Worm (Caenorhabditis elegans): ENCODE results near the gene wrm-1.

wrm-1 gene

DNA sequence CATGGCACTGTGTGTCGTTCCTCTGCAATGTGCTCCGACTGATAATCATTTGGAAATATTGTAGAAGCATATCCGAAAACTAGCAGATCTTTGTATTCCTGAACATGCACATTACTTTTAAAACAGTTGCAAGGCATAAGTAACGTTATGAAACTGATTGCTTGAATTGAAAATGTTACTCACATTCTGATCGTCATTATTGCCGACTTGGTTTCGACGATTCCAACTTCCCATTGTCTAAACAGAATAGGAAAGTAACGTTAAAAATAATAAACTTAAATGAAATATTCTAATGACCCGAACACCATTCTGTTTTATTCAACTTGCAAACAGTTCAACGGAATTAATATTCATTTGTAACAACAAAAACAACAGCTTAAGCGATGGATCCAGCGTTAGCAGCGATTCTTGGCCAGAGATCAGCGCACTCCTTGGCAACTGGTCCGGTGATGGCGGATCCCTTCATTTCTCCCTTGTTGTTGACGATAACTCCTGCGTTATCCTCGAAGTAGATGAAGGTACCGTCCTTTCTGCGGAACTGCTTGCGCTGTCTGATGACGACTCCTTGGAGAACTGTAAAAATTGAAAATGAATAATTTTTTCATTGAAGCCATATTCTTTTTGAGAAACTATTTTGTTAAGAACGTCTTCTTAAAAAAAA is 17.3 kb upstream of the wrm-1 start, which contains the start of gene swp-1:
Gene swp-1, minus strand, starts transcription at position 298 of the 661 bp plus-strand sequence.
- TF ChIP-seq W03F9.2 (tag; optimal IDR thresholded peaks at IDR 0.05): no peak
- TF ChIP-seq him-1 (tag; optimal IDR thresholded peaks at IDR 0.05): no peak
- no peak for TF ChIP-seq dao-5 (tag; optimal IDR thresholded peaks at IDR 0.05)

DNA sequence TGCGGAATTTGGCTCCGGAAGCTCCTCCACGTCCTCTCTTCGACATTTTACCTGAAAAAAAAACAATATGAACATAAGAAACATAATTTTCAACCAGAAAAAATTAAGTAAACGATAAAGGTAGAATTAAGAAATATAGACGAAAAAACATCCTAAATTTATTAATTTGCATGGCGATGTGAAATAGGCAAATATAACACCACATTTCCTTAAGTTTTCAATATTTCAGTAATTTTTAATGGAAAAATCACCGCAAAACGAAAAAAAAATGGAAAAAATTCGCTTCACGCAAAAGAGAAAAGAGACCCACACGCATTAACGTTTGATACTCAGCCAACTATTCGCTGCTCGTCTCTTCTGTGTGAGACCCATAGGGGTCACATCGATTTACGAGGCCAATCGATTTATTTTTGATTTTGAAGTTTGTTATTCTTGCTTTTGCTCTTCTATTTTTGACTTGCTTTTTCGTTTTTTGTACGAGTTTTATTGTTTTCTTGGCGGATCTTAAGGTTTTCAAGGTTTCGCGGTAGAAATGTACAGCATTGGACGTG is 16.5 kb upstream of the wrm-1 start, which contains the start of gene rpl-23:
Gene rpl-23, minus strand, starts transcription at position 51 of the 551 bp plus-strand sequence.
- no peak for TF ChIP-seq dao-5 (tag; optimal IDR thresholded peaks at IDR 0.05)
- peak; percentile 52 for TF ChIP-seq him-1 (tag; optimal IDR thresholded peaks at IDR 0.05)
- peak; percentile 94 for TF ChIP-seq W03F9.2 (tag; optimal IDR thresholded peaks at IDR 0.05)

DNA sequence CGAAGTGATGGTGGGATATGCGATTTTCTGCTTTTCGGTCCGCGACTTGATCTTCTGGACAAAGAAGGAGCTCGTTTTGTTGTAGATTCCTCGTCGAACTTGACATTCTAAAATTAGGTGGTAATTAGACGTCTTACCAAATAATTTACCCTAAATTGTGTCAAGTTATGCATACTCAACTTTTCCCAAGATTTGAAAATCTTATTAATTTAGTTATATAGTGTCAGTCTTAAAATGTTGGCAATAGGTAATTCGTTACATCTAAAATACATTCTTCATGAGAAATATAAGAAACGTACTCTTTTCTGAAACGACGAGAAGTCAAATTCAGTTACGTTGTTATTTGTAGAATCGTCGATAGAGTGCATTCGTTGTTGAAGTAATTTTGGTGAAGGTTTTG is 15.1 kb upstream of the wrm-1 start:
- TF ChIP-seq W03F9.2 (tag; optimal IDR thresholded peaks at IDR 0.05): no peak
- no peak for TF ChIP-seq him-1 (tag; optimal IDR thresholded peaks at IDR 0.05)
- no peak for TF ChIP-seq dao-5 (tag; optimal IDR thresholded peaks at IDR 0.05)

DNA sequence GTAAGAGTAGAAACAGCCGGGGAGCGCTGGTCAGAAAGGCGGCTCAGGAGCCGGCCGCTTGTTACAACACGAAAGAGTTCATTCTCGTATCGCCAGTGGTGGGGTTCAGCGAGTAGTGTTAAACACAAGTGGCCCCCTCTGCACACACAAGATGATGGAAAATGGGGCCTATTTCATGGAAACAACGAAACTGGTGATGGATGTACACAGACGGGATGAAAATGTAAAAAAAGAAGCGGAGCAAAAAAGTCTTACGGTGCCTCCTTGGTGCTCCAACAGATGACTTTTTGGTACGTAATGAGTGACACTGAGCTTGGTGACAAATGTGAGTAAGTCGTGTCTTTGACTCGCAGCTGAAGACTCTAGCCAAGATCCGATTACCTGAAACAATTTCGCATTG is 14.6 kb upstream of the wrm-1 start:
- TF ChIP-seq him-1 (tag; optimal IDR thresholded peaks at IDR 0.05): no peak
- no peak for TF ChIP-seq W03F9.2 (tag; optimal IDR thresholded peaks at IDR 0.05)
- no peak for TF ChIP-seq dao-5 (tag; optimal IDR thresholded peaks at IDR 0.05)

DNA sequence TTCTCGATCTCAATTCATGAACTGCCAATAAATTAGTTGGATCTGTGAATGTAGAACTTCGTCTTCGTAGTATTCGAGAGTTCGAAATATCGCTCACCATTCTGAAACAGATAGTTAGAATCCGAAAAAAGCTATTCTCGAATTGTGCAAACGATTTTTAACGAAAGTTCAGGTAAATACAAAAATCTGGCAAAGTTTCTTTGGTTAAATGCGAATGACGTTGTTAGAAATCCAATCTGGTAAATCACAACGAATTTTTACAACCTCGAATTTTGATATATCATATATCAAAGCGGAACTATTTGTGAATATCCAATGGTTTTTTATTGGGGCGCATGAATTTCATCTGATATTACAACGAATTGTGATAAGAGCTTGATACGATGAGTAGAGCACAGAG is 13.4 kb upstream of the wrm-1 start, which contains the start of gene hpo-28:
Gene hpo-28, minus strand, starts transcription at position 101 of the 400 bp plus-strand sequence.
- TF ChIP-seq W03F9.2 (tag; optimal IDR thresholded peaks at IDR 0.05) (no peak), him-1 (tag; optimal IDR thresholded peaks at IDR 0.05) (no peak), dao-5 (tag; optimal IDR thresholded peaks at IDR 0.05) (no peak)

DNA sequence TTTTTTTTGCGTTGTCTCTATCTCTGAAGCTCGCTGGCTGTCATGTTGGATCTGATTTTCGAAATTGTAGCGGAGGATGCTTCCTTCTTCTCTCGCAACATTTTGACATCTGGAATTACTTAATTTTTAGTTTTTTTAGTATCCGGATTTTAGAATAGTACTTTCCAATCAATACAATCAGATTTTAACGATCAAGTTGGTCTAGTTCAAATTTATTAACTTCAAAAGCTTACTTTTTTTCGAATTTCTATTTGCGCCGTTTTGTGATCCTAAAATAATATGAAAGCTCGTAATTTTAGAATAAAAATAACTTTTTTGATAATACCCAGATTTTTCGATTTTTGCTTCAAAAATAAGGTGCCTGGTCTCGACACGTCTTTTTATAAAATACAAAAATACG is 12.6 kb upstream of the wrm-1 start, which contains the start of gene B0336.12:
Gene B0336.12, minus strand, starts transcription at position 101 of the 400 bp plus-strand sequence.
- TF ChIP-seq dao-5 (tag; optimal IDR thresholded peaks at IDR 0.05) (no peak), W03F9.2 (tag; optimal IDR thresholded peaks at IDR 0.05) (no peak), him-1 (tag; optimal IDR thresholded peaks at IDR 0.05) (no peak)

DNA sequence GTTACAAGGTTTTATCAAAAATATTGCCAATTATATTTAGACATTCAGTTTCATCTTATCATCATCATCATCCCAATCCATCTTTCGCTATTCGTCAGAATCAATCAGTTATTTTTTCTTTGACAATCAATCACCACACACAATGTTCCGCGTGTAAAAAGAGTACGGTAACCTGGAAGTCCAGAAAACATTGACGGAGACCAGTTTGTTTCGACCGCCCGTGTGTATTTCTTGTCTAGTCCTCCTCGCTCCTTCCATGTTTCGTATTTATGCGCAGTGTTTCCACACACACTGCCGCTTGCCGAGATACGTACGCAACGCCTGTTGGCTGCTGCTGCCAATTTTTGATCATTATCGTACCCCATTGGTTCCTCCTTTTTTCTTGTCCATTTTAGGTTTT is 12.0 kb upstream of the wrm-1 start:
- TF ChIP-seq him-1 (tag; optimal IDR thresholded peaks at IDR 0.05): no peak
- no peak for TF ChIP-seq W03F9.2 (tag; optimal IDR thresholded peaks at IDR 0.05)
- no peak for TF ChIP-seq dao-5 (tag; optimal IDR thresholded peaks at IDR 0.05)

DNA sequence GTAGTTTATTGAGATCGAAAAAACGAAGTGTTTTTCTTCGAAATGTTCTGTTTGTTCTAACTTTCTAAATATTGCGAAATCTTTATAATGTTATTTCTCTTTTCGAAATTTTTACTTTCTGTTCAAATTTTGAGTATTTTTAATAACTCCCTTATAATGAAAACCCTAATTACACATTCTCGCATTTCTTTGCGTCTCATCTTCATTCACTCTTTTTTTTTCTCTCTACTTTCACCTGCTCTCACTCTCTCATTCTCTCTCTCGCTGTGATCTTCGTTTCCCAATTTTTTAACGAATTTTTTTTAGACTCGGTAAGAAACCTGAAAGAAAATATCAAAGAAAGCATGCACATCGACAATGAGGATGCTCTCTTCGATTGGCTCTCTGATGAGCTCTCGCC is 11.4 kb upstream of the wrm-1 start, which contains the start of gene rbm-26:
Gene rbm-26, plus strand, starts transcription at position 301 of the 400 bp plus-strand sequence.
- TF ChIP-seq dao-5 (tag; optimal IDR thresholded peaks at IDR 0.05): no peak
- no peak for TF ChIP-seq him-1 (tag; optimal IDR thresholded peaks at IDR 0.05)
- no peak for TF ChIP-seq W03F9.2 (tag; optimal IDR thresholded peaks at IDR 0.05)

DNA sequence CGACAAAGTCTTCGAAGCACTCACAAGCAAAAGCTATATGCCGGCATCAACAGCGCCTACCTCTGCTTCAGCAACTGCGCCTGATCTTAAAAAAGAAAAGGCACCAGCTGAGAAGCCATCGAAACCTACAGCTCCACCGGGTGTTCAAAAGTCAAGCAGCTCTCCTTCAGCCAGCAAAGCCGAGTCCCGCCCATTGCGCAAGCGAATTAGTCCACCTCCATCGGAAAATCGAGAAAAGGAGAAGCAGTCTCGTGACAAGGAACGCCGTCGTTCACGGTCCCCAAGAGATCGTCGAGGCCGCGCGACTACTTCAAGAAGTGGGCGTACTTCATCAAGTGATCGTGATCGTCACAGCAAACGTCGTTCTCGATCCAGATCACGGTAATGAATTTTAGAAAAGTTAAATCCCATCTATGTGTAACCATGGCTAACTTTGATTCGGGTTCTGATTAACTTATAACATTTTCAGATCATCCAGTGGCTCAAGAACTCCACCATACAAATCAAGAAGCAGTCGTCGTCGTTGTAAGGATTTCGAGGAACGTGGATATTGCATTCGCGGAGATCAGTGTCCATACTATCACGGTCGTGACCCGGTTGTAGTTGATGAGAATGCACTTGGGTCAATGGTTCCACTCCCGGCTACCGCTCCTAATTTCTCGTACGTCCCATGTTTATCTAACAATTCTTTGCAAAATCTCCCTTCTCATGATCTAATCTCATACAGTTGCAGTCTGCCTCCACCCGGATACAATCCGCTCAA is 10.6 kb upstream of the wrm-1 start:
- TF ChIP-seq him-1 (tag; optimal IDR thresholded peaks at IDR 0.05) (no peak), W03F9.2 (tag; optimal IDR thresholded peaks at IDR 0.05) (no peak), dao-5 (tag; optimal IDR thresholded peaks at IDR 0.05) (no peak)

DNA sequence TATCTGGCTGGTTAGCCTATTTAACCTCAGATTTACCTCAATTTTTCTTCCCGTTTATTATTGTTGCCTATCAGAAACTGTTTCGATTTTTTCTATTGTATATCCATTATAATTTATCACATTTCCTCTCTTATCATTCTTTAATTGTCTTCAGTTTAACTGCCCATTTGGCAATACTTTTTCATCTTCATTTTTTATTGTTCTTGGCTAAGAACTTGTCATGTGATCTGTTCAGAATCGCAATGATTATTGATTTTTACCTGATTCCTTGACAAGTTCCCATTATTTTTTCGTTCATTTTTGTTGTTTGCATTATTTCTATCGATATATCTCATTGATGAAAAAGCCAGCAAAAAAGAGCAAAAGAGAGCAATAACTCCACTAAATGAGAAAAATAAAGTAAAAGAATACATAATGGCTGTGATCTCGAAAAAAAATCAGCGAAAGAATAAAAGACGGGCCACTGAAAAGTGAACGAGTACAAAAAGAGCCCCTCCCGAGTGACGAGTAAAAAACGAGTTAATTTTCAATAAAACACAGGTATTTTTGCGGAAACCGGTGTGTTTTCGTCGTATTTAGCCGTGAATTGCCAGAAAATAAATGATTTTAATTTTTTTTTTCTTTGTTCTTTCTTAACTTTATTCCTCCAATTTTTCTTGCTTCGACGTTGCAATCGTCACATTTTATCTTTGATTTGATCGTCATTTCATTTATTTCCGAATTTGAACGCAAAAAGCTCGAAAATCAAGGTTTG is 8.2 kb upstream of the wrm-1 start, which contains the start of gene arf-1:
Gene arf-1, plus strand, starts transcription at position 657 of the 754 bp plus-strand sequence.
- TF ChIP-seq dao-5 (tag; optimal IDR thresholded peaks at IDR 0.05) (no peak), W03F9.2 (tag; optimal IDR thresholded peaks at IDR 0.05) (no peak), him-1 (tag; optimal IDR thresholded peaks at IDR 0.05) (no peak)

DNA sequence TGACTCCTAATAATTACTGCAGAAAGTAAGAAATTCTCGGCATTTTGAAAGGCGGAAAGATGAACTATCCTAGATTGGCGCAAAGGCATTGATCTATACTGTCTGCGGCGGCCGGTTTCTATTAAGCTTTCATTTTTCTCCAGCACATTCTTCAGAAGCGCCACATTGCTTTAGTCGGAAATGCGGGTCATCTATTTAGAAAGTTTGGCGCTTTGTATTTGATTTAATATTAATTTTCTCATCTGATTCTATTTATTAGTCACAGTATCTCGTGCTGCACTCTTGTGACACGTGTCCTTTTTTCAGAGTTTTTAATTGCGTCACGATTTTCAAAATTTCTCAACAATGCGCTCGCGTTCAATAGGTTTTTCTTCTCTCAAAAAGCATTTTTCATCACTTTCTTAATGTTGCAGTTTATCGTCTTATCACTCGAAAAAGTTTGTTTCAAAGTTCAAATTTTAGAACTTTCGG is 7.6 kb upstream of the wrm-1 start:
- TF ChIP-seq him-1 (tag; optimal IDR thresholded peaks at IDR 0.05) (no peak), dao-5 (tag; optimal IDR thresholded peaks at IDR 0.05) (no peak), W03F9.2 (tag; optimal IDR thresholded peaks at IDR 0.05) (no peak)

DNA sequence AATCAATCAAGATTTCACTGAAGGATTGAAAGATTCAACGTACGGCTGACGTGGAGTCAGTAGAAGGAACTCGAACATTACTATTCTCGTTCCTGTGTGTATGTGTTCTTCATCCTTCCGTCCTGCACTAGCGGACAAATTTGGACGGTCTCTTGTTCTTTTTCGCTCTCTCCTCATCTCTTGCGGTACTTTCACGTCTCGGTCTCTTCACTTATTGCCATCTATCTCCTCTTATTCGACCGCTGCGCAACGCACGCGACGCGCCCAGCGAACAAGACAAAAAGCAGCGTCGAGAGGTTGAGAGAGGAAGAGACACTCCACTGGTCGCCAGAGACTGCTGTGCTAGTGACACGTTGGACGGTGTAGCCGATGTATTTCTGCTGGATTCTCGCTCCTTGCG is 7.2 kb upstream of the wrm-1 start:
- TF ChIP-seq dao-5 (tag; optimal IDR thresholded peaks at IDR 0.05) (no peak), W03F9.2 (tag; optimal IDR thresholded peaks at IDR 0.05) (peak; percentile 1), him-1 (tag; optimal IDR thresholded peaks at IDR 0.05) (peak; percentile 25)

DNA sequence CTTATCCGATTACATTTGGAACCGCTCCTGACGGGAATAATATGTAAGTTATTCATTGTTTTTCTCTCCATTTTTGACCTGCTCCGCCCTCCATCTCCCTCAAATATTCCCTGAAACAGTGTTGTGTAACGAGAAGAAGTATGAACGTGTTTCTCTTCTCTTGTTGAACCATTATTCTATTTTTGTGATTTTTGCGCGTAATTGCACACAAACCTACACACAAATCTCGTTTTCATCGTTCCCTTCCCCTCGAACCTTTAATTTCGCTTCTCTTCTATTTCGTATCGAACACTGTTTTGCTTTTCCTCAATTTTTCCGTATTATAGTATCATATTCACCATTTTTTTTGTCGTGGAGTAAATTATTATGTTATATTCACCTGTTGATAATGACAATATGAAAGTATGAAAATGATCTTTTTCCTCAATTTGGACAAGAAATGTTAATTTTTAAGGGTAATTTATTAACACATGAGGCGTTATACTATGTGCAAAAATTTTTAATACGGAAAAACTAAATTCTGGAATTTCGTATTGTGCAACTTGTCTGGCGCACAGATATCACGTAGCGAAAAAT is 5.4 kb upstream of the wrm-1 start:
- TF ChIP-seq him-1 (tag; optimal IDR thresholded peaks at IDR 0.05): no peak
- TF ChIP-seq dao-5 (tag; optimal IDR thresholded peaks at IDR 0.05): no peak
- no peak for TF ChIP-seq W03F9.2 (tag; optimal IDR thresholded peaks at IDR 0.05)
